In genomic region chr3R:13017623-13018036, dm6 we compare ENCODE assay signal across 1 fruit fly cellular context.
TF ChIP-seq lines count a peak whose summit lies in the region.

No protein-coding gene starts in this region.

TF ChIP-seq in whole organism, embryonic, 481 proteins besides CTCF, POLR2A, EP300 and RAD21 (continued from another document):
- TF ChIP-seq CG2116 (GFP tag; optimal IDR thresholded peaks at IDR 0.05; lab: Kevin White, UChicago): no peak
- no peak for TF ChIP-seq CG1647 (GFP tag; optimal IDR thresholded peaks at IDR 0.05; lab: Kevin White, UChicago)
- TF ChIP-seq sob (GFP tag; IDR thresholded peaks at IDR 0.05; lab: Robert Waterston, UW): no peak
- TF ChIP-seq CG4707 (GFP tag; optimal IDR thresholded peaks at IDR 0.05; lab: Kevin White, UChicago): no peak
- no peak for TF ChIP-seq BEAF-32 (GFP tag; optimal IDR thresholded peaks at IDR 0.05; lab: Kevin White, UChicago)
- TF ChIP-seq repo (GFP tag; optimal IDR thresholded peaks at IDR 0.05; lab: Kevin White, UChicago): no peak
- TF ChIP-seq Taf1 (GFP tag; IDR thresholded peaks at IDR 0.05; lab: Robert Waterston, UW): no peak
- no peak for TF ChIP-seq slp2 (GFP tag; optimal IDR thresholded peaks at IDR 0.05; lab: Kevin White, UChicago)
- no peak for TF ChIP-seq Ssrp (tag; optimal IDR thresholded peaks at IDR 0.05; lab: Kevin White, UChicago)
- no peak for TF ChIP-seq CG12299 (tag; optimal IDR thresholded peaks at IDR 0.05; lab: Kevin White, UChicago)
- TF ChIP-seq pzg (GFP tag; optimal IDR thresholded peaks at IDR 0.05; lab: Kevin White, UChicago): no peak
- no peak for TF ChIP-seq sna (GFP tag; IDR thresholded peaks at IDR 0.05; lab: Robert Waterston, UW; ENCODE audit: partially characterized antibody)
- TF ChIP-seq pros (GFP tag; optimal IDR thresholded peaks at IDR 0.05; lab: Kevin White, UChicago): no peak
- TF ChIP-seq bbx (GFP tag; IDR thresholded peaks at IDR 0.05; lab: Robert Waterston, UW; ENCODE audit: partially characterized antibody): no peak
- TF ChIP-seq CG4730 (GFP tag; IDR thresholded peaks at IDR 0.05; lab: Robert Waterston, UW): no peak
- TF ChIP-seq CG7928 (GFP tag; optimal IDR thresholded peaks at IDR 0.05; lab: Kevin White, UChicago): no peak
- no peak for TF ChIP-seq HLH3B (GFP tag; IDR thresholded peaks at IDR 0.05; lab: Robert Waterston, UW)
- no peak for TF ChIP-seq CG11247 (GFP tag; IDR thresholded peaks at IDR 0.05; lab: Robert Waterston, UW)
- TF ChIP-seq cwo (GFP tag; optimal IDR thresholded peaks at IDR 0.05; lab: Kevin White, UChicago): peak; percentile 9
- TF ChIP-seq CG5180 (GFP tag; optimal IDR thresholded peaks at IDR 0.05; lab: Kevin White, UChicago): no peak
- no peak for TF ChIP-seq Mes4 (GFP tag; optimal IDR thresholded peaks at IDR 0.05; lab: Kevin White, UChicago)
- no peak for TF ChIP-seq CG7372 (GFP tag; IDR thresholded peaks at IDR 0.05; lab: Robert Waterston, UW)
- TF ChIP-seq Ada2b (GFP tag; IDR thresholded peaks at IDR 0.05; lab: Robert Waterston, UW): no peak
- TF ChIP-seq Hr51 (GFP tag; optimal IDR thresholded peaks at IDR 0.05; lab: Kevin White, UChicago): no peak
- no peak for TF ChIP-seq Nf-YC (tag; optimal IDR thresholded peaks at IDR 0.05; lab: Kevin White, UChicago)
- TF ChIP-seq CG7786 (GFP tag; optimal IDR thresholded peaks at IDR 0.05; lab: Kevin White, UChicago): no peak
- TF ChIP-seq Bgb (GFP tag; IDR thresholded peaks at IDR 0.05; lab: Robert Waterston, UW; ENCODE audit: partially characterized antibody): no peak
- TF ChIP-seq Drgx (GFP tag; IDR thresholded peaks at IDR 0.05; lab: Robert Waterston, UW): peak; percentile 43
- no peak for TF ChIP-seq Hand (GFP tag; optimal IDR thresholded peaks at IDR 0.05; lab: Kevin White, UChicago)
- TF ChIP-seq CG1024 (GFP tag; IDR thresholded peaks at IDR 0.05; lab: Robert Waterston, UW): no peak
- TF ChIP-seq Stat92E (GFP tag; optimal IDR thresholded peaks at IDR 0.05; lab: Kevin White, UChicago): no peak
- TF ChIP-seq Sry-β (GFP tag; optimal IDR thresholded peaks at IDR 0.05; lab: Kevin White, UChicago): no peak
- TF ChIP-seq CG16815 (GFP tag; optimal IDR thresholded peaks at IDR 0.05; lab: Kevin White, UChicago): no peak
- TF ChIP-seq CG18262 (tag; optimal IDR thresholded peaks at IDR 0.05; lab: Kevin White, UChicago): no peak
- no peak for TF ChIP-seq kay (GFP tag; optimal IDR thresholded peaks at IDR 0.05; lab: Kevin White, UChicago)
- no peak for TF ChIP-seq pnt (GFP tag; optimal IDR thresholded peaks at IDR 0.05; lab: Kevin White, UChicago)
- TF ChIP-seq Pdp1 (GFP tag; optimal IDR thresholded peaks at IDR 0.05; lab: Kevin White, UChicago): peak in 1 of 2 experiments; percentile 65
- TF ChIP-seq lola (GFP tag; optimal IDR thresholded peaks at IDR 0.05; lab: Kevin White, UChicago): no peak
- TF ChIP-seq Awh (GFP tag; IDR thresholded peaks at IDR 0.05; lab: Robert Waterston, UW): no peak
- TF ChIP-seq btn (GFP tag; optimal IDR thresholded peaks at IDR 0.05; lab: Kevin White, UChicago): no peak
- no peak for TF ChIP-seq Dp (GFP tag; optimal IDR thresholded peaks at IDR 0.05; lab: Kevin White, UChicago)
- no peak for TF ChIP-seq CG14667 (GFP tag; IDR thresholded peaks at IDR 0.05; lab: Robert Waterston, UW)
- TF ChIP-seq Ets97D (GFP tag; optimal IDR thresholded peaks at IDR 0.05; lab: Kevin White, UChicago): no peak
- TF ChIP-seq CG8089 (GFP tag; optimal IDR thresholded peaks at IDR 0.05; lab: Kevin White, UChicago): no peak
- TF ChIP-seq CG12219 (GFP tag; optimal IDR thresholded peaks at IDR 0.05; lab: Kevin White, UChicago): no peak
- TF ChIP-seq eve (GFP tag; optimal IDR thresholded peaks at IDR 0.05; lab: Kevin White, UChicago): no peak
- TF ChIP-seq CG9797 (GFP tag; optimal IDR thresholded peaks at IDR 0.05; lab: Kevin White, UChicago): no peak
- TF ChIP-seq NFAT (GFP tag; IDR thresholded peaks at IDR 0.05; lab: Robert Waterston, UW): peak; percentile 73; the same call in 1 of the 2 replicates
- TF ChIP-seq az2 (GFP tag; optimal IDR thresholded peaks at IDR 0.05; lab: Kevin White, UChicago): no peak
- TF ChIP-seq Adf1 (GFP tag; IDR thresholded peaks at IDR 0.05; lab: Robert Waterston, UW): 0 out of 2 replicates have a peak, but pooled peaks have one; percentile 9
- no peak for TF ChIP-seq CG4854 (GFP tag; optimal IDR thresholded peaks at IDR 0.05; lab: Kevin White, UChicago)
- TF ChIP-seq hkb (optimal IDR thresholded peaks at IDR 0.05; lab: Kevin White, UChicago): no peak
- TF ChIP-seq hkb (GFP tag; IDR thresholded peaks at IDR 0.05; lab: Robert Waterston, UW): no peak
- no peak for TF ChIP-seq CG3065 (GFP tag; optimal IDR thresholded peaks at IDR 0.05; lab: Kevin White, UChicago)
- no peak for TF ChIP-seq CG2712 (tag; optimal IDR thresholded peaks at IDR 0.05; lab: Kevin White, UChicago)
- TF ChIP-seq Lhr (GFP tag; optimal IDR thresholded peaks at IDR 0.05; lab: Kevin White, UChicago): no peak
- TF ChIP-seq lab (GFP tag; optimal IDR thresholded peaks at IDR 0.05; lab: Kevin White, UChicago): peak; percentile 35
- TF ChIP-seq CG7963 (GFP tag; IDR thresholded peaks at IDR 0.05; lab: Robert Waterston, UW; ENCODE audit: partially characterized antibody): no peak
- peak; percentile 92 for TF ChIP-seq chinmo (GFP tag; IDR thresholded peaks at IDR 0.05; lab: Robert Waterston, UW; ENCODE audit: partially characterized antibody)
- TF ChIP-seq CG17328 (GFP tag; IDR thresholded peaks at IDR 0.05; lab: Robert Waterston, UW): no peak
- peak; percentile 39; the same call in 1 of the 2 replicates for TF ChIP-seq CG32772 (GFP tag; IDR thresholded peaks at IDR 0.05; lab: Robert Waterston, UW)
- peak; percentile 47 for TF ChIP-seq CG9932 (GFP tag; IDR thresholded peaks at IDR 0.05; lab: Robert Waterston, UW)
- peak; percentile 62 for TF ChIP-seq CG10543 (GFP tag; optimal IDR thresholded peaks at IDR 0.05; lab: Kevin White, UChicago)
- TF ChIP-seq her (GFP tag; optimal IDR thresholded peaks at IDR 0.05; lab: Kevin White, UChicago): no peak
- TF ChIP-seq C15 (GFP tag; IDR thresholded peaks at IDR 0.05; lab: Robert Waterston, UW): 0 out of 3 replicates have a peak, but pooled peaks have one; percentile 13
